Worm (Caenorhabditis elegans) whole organism, L2 larva: ENCODE data around the gene Y75B8A.34.
A peak's percentile ranks its signal among the peaks of the same experiment; 100 is the strongest.

ENCODE experiments used
- F13H6.1 ChIP-seq: sonication (generic microtip); optimal IDR thresholded peaks from 2 replicates; lab custom pipeline; 2016; ENCODE audit warnings: missing genetic modification characterization, missing compliant biosample characterization
- ZK546.5 ChIP-seq: sonication (generic microtip); optimal IDR thresholded peaks from 2 replicates; lab custom pipeline; 2017; ENCODE audit warnings: missing biosample characterization, missing genetic modification characterization
- ama-1 ChIP-seq: fragments of 150-350 bp; optimal IDR thresholded peaks from 2 replicates; lab custom pipeline; 2018; ENCODE audit warnings: inconsistent platforms
- ceh-16 ChIP-seq: fragments of 150-350 bp; optimal IDR thresholded peaks from 2 replicates; lab custom pipeline; 2014; ENCODE audit warnings: missing biosample characterization, missing genetic modification characterization
- ceh-82 ChIP-seq: fragments of 150-350 bp; optimal IDR thresholded peaks from 2 replicates; lab custom pipeline; 2014; ENCODE audit warnings: missing biosample characterization, missing genetic modification characterization
- crh-2 ChIP-seq: sonication (generic microtip); optimal IDR thresholded peaks from 2 replicates; lab custom pipeline; 2017; ENCODE audit warnings: missing biosample characterization, missing genetic modification characterization
- fos-1 ChIP-seq: fragments of 150-350 bp; optimal IDR thresholded peaks from 2 replicates; lab custom pipeline; 2014; ENCODE audit warnings: missing biosample characterization, missing genetic modification characterization
- lin-11 ChIP-seq: fragments of 150-350 bp; sonication (generic microtip); optimal IDR thresholded peaks from 2 replicates; lab custom pipeline; 2014; ENCODE audit warnings: missing biosample characterization, missing genetic modification characterization, inconsistent platforms, mixed read lengths
- lsy-2 ChIP-seq, 2 experiments: fragments of 150-350 bp in 1 of 2; sonication (generic microtip) in 1 of 2; optimal IDR thresholded peaks; 2 replicates each; lab custom pipeline; 2014 to 2017; ENCODE audit warnings: missing biosample characterization in 2 of 2, missing genetic modification characterization in 2 of 2
- nhr-10 ChIP-seq: sonication (generic microtip); optimal IDR thresholded peaks from 2 replicates; lab custom pipeline; 2017; ENCODE audit warnings: missing biosample characterization, missing genetic modification characterization
- nhr-12 ChIP-seq: fragments of 150-350 bp; optimal IDR thresholded peaks from 2 replicates; lab custom pipeline; 2014; ENCODE audit warnings: missing biosample characterization, missing genetic modification characterization
- nhr-129 ChIP-seq: fragments of 150-350 bp; optimal IDR thresholded peaks from 2 replicates; lab custom pipeline; 2014; ENCODE audit warnings: missing biosample characterization, missing genetic modification characterization
- nhr-237 ChIP-seq: fragments of 150-350 bp; optimal IDR thresholded peaks from 2 replicates; lab custom pipeline; 2014; ENCODE audit warnings: missing biosample characterization, missing genetic modification characterization
- nhr-25 ChIP-seq: fragments of 150-350 bp; sonication (generic microtip); optimal IDR thresholded peaks from 3 replicates; lab custom pipeline; 2014; ENCODE audit warnings: missing biosample characterization, missing genetic modification characterization
- nhr-77 ChIP-seq: fragments of 150-350 bp; optimal IDR thresholded peaks from 2 replicates; lab custom pipeline; 2014; ENCODE audit warnings: missing biosample characterization, missing genetic modification characterization
- sem-4 ChIP-seq: fragments of 150-350 bp; optimal IDR thresholded peaks from 2 replicates; lab custom pipeline; 2014; ENCODE audit warnings: missing biosample characterization, missing genetic modification reagents, missing genetic modification characterization
- sma-3 ChIP-seq: sonication (generic microtip); optimal IDR thresholded peaks from 2 replicates; lab custom pipeline; 2016; ENCODE audit warnings: missing genetic modification reagents, missing genetic modification characterization, missing compliant biosample characterization
- sma-9 ChIP-seq, 2 experiments: fragments of 150-350 bp in 1 of 2; sonication (generic microtip) in 1 of 2; optimal IDR thresholded peaks; 2 replicates each; lab custom pipeline; 2014 to 2016; ENCODE audit warnings: missing genetic modification characterization in 2 of 2, mild to moderate bottlenecking in 1 of 2, missing biosample characterization in 1 of 2, missing compliant biosample characterization in 1 of 2, missing genetic modification reagents in 1 of 2, moderate library complexity in 1 of 2
- snpc-4 ChIP-seq: fragments of 150-350 bp; optimal IDR thresholded peaks from 2 replicates; lab custom pipeline; 2014; ENCODE audit warnings: missing biosample characterization, missing genetic modification characterization
- unc-55 ChIP-seq: fragments of 150-350 bp; sonication (generic microtip); optimal IDR thresholded peaks from 3 replicates; lab custom pipeline; 2014; ENCODE audit warnings: missing biosample characterization, missing genetic modification reagents, missing genetic modification characterization
- unc-62 ChIP-seq: fragments of 150-350 bp; optimal IDR thresholded peaks from 2 replicates; lab custom pipeline; 2014; ENCODE audit warnings: missing biosample characterization, missing genetic modification reagents, missing genetic modification characterization
- zag-1 ChIP-seq: fragments of 150-350 bp; optimal IDR thresholded peaks from 2 replicates; lab custom pipeline; 2014; ENCODE audit warnings: missing biosample characterization, missing genetic modification characterization

The Y75B8A.34 gene

DNA sequence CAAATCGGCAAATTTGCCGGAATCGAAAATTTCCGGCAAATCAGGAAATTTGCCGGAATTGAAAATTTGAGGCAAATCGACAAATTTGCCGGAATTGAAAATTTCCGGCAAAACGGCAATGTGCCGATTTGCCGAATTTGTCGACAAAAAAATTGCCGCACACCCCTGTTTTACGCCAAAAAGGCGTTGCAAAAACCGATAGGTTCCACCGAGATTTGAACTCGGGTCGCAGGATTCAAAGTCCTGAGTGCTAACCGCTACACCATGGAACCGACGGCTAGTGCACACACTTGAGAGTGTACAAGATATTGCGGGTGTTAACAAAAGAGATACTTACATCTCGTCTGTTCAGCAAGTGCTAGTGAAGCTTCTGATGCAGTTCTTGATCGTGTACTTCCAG lies 40.3 kb downstream of the Y75B8A.34 start:
- TF ChIP-seq nhr-129 = peak; percentile 59
- peak in 1 of 2 experiments; percentile 12 for TF ChIP-seq lsy-2 (tag; optimal IDR thresholded peaks at IDR 0.05; lab: Kevin White, UChicago)
- no peak for TF ChIP-seq nhr-237 (tag; lab: Kevin White, UChicago)
- TF ChIP-seq sma-3 (GFP tag; lab: Kevin White, UChicago) = peak; percentile 2
- peak; percentile 6 for TF ChIP-seq unc-55 (GFP tag; lab: Kevin White, UChicago)

DNA sequence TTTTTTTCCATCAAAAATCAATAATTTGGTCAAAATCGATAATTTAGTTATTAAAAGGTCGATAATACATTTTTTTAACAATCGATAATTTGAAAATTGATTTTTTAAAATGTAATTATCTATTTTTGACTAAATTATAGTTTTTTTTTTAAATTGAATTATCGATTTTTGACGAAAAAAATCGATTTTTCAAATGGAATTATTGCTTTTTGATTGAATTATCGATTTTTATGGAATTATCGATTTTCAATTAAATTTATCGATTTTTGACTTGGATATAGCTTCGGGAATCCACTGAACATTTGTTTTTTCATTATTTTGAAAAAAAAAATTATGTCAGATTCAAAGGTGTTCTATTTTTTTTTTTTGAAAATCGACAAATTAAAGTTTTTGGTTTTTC lies 50.9 kb downstream of the Y75B8A.34 start:
- TF ChIP-seq lin-11 (tag; lab: Kevin White, UChicago) = no peak
- no peak for TF ChIP-seq fos-1
- no peak for TF ChIP-seq sma-9 (GFP tag; optimal IDR thresholded peaks at IDR 0.05; lab: Kevin White, UChicago)
- no peak for TF ChIP-seq sma-9 (tag; optimal IDR thresholded peaks at IDR 0.05; lab: Kevin White, UChicago)
- no peak for TF ChIP-seq zag-1 (tag; lab: Kevin White, UChicago)
- TF ChIP-seq nhr-25 (tag; lab: Kevin White, UChicago) = no peak
- TF ChIP-seq snpc-4 (tag; lab: Kevin White, UChicago) = no peak
- TF ChIP-seq ZK546.5 (tag; lab: Kevin White, UChicago) = no peak
- TF ChIP-seq nhr-12 = no peak
- TF ChIP-seq ceh-82 = no peak
- no peak for TF ChIP-seq nhr-10
- TF ChIP-seq ceh-16 = no peak
- TF ChIP-seq crh-2 (tag; lab: Kevin White, UChicago) = no peak
- no peak for TF ChIP-seq ama-1
- no peak for TF ChIP-seq nhr-77 (tag; lab: Kevin White, UChicago)
- TF ChIP-seq unc-62 = no peak
- no peak for TF ChIP-seq F13H6.1 (tag; lab: Kevin White, UChicago)
- TF ChIP-seq sem-4 (tag; lab: Kevin White, UChicago) = no peak
